Fruit fly (Drosophila melanogaster) whole organism, embryonic: Measurements from ENCODE around the gene CG13894.
A peak's percentile ranks its signal among the peaks of the same experiment; 100 is the strongest.

Source experiments
- CG11560 ChIP-seq: fragments of 200-800 bp; sonication (Bioruptor generic); IDR thresholded peaks from 3 replicates; pipeline ENCODE4 v1.3.6; 2022; ENCODE audit warnings: missing biosample characterization, missing genetic modification characterization
- CG12236 ChIP-seq: fragments of 200-800 bp; sonication (Bioruptor generic); optimal IDR thresholded peaks from 2 replicates; lab custom pipeline; 2016; ENCODE audit warnings: missing biosample characterization, missing genetic modification characterization
- CG1233 ChIP-seq: fragments of 200-800 bp; sonication (Bioruptor generic); optimal IDR thresholded peaks from 4 replicates; lab custom pipeline; 2018; ENCODE audit warnings: missing biosample characterization, mild to moderate bottlenecking, missing genetic modification characterization
- CG13624 ChIP-seq: fragments of 200-800 bp; sonication (Bioruptor generic); optimal IDR thresholded peaks from 2 replicates; lab custom pipeline; 2016; ENCODE audit warnings: missing biosample characterization, missing genetic modification characterization
- CG14441 ChIP-seq: fragments of 200-800 bp; sonication (Bioruptor generic); IDR thresholded peaks from 2 replicates; pipeline ENCODE4 v1.3.6; 2022; ENCODE audit warnings: missing biosample characterization, missing genetic modification characterization
- CG14860 ChIP-seq: fragments of 200-800 bp; sonication (Bioruptor generic); IDR thresholded peaks from 3 replicates; pipeline ENCODE4 v1.3.6; 2022; ENCODE audit warnings: missing biosample characterization, missing genetic modification characterization; ENCODE audit not compliant: partially characterized antibody
- CG16813 ChIP-seq: fragments of 200-800 bp; sonication (Bioruptor generic); IDR thresholded peaks from 3 replicates; pipeline ENCODE4 v1.3.6; 2022; ENCODE audit warnings: missing biosample characterization, missing genetic modification characterization; ENCODE audit not compliant: partially characterized antibody
- CG17359 ChIP-seq: fragments of 200-800 bp; sonication (Bioruptor generic); optimal IDR thresholded peaks from 3 replicates; lab custom pipeline; 2018; ENCODE audit warnings: missing biosample characterization, mild to moderate bottlenecking, missing genetic modification characterization, moderate library complexity
- CG1832 ChIP-seq: fragments of 200-800 bp; sonication (Bioruptor generic); optimal IDR thresholded peaks from 2 replicates; lab custom pipeline; 2017; ENCODE audit warnings: missing biosample characterization, mild to moderate bottlenecking, missing genetic modification characterization, inconsistent platforms
- CG2202 ChIP-seq: fragments of 200-800 bp; sonication (Bioruptor generic); optimal IDR thresholded peaks from 2 replicates; lab custom pipeline; 2018; ENCODE audit warnings: missing biosample characterization, mild to moderate bottlenecking, missing genetic modification characterization
- CG32532 ChIP-seq: fragments of 200-800 bp; sonication (Bioruptor generic); IDR thresholded peaks from 2 replicates; pipeline ENCODE4 v1.3.6; 2022; ENCODE audit warnings: missing biosample characterization, missing genetic modification characterization
- CG34422 ChIP-seq: fragments of 200-800 bp; sonication (Bioruptor generic); IDR thresholded peaks from 3 replicates; pipeline ENCODE4 v1.3.6; 2022; ENCODE audit warnings: missing biosample characterization, missing genetic modification characterization
- CG42726 ChIP-seq: fragments of 200-800 bp; sonication (Bioruptor generic); IDR thresholded peaks from 2 replicates; pipeline ENCODE4 v1.3.6; 2022; ENCODE audit warnings: missing biosample characterization, missing genetic modification characterization; ENCODE audit not compliant: partially characterized antibody
- CG5245 ChIP-seq: fragments of 200-800 bp; sonication (Bioruptor generic); optimal IDR thresholded peaks from 3 replicates; lab custom pipeline; 2016; ENCODE audit warnings: missing biosample characterization, missing genetic modification characterization
- CG8290 ChIP-seq, 3 experiments: fragments of 200-800 bp; sonication (Bioruptor generic); optimal IDR thresholded peaks; 2 replicates each; lab custom pipeline; 2016 to 2019; ENCODE audit warnings: missing biosample characterization in 3 of 3, missing genetic modification characterization in 3 of 3, mild to moderate bottlenecking in 2 of 3, moderate library complexity in 1 of 3
- CG8944 ChIP-seq: fragments of 200-800 bp; sonication (Bioruptor generic); optimal IDR thresholded peaks from 3 replicates; lab custom pipeline; 2016; ENCODE audit warnings: missing biosample characterization, missing genetic modification characterization
- CG9727 ChIP-seq: fragments of 200-800 bp; sonication (Bioruptor generic); optimal IDR thresholded peaks from 3 replicates; lab custom pipeline; 2017; ENCODE audit warnings: missing biosample characterization, mild to moderate bottlenecking, missing genetic modification characterization
- CG9876 ChIP-seq: fragments of 200-800 bp; sonication (Bioruptor generic); optimal IDR thresholded peaks from 2 replicates; lab custom pipeline; 2016; ENCODE audit warnings: missing biosample characterization, missing genetic modification characterization
- Camta ChIP-seq: fragments of 200-800 bp; sonication (Bioruptor generic); optimal IDR thresholded peaks from 2 replicates; lab custom pipeline; 2016; ENCODE audit warnings: missing biosample characterization, missing genetic modification characterization
- Chrac-16 ChIP-seq: fragments of 200-800 bp; sonication (Bioruptor generic); optimal IDR thresholded peaks from 3 replicates; lab custom pipeline; 2016; ENCODE audit warnings: missing biosample characterization, missing genetic modification characterization
- Dek ChIP-seq: fragments of 200-800 bp; sonication (Bioruptor generic); optimal IDR thresholded peaks from 3 replicates; lab custom pipeline; 2019; ENCODE audit warnings: missing biosample characterization, mild to moderate bottlenecking, missing genetic modification characterization, moderate library complexity
- Drgx ChIP-seq: fragments of 200-800 bp; sonication (Bioruptor generic); IDR thresholded peaks from 2 replicates; pipeline ENCODE4 v1.3.6; 2022; ENCODE audit warnings: missing biosample characterization, missing genetic modification characterization
- Hmr ChIP-seq: fragments of 200-800 bp; sonication (Bioruptor generic); optimal IDR thresholded peaks from 3 replicates; lab custom pipeline; 2017; ENCODE audit warnings: mild to moderate bottlenecking, missing biosample characterization, missing genetic modification reagents, missing genetic modification characterization
- Hmx ChIP-seq: fragments of 200-800 bp; sonication (Bioruptor generic); optimal IDR thresholded peaks from 2 replicates; lab custom pipeline; 2016; ENCODE audit warnings: missing biosample characterization, missing genetic modification characterization
- Hsf ChIP-seq: fragments of 200-800 bp; sonication (Bioruptor generic); optimal IDR thresholded peaks from 3 replicates; lab custom pipeline; 2016; ENCODE audit warnings: missing biosample characterization, missing genetic modification characterization
- Max ChIP-seq: fragments of 200-800 bp; sonication (Bioruptor generic); optimal IDR thresholded peaks from 2 replicates; lab custom pipeline; 2016; ENCODE audit warnings: missing biosample characterization, mild to moderate bottlenecking, missing genetic modification characterization
- Med ChIP-seq: fragments of 200-800 bp; sonication (Bioruptor generic); peaks from one replicate; lab custom pipeline; 2016; ENCODE audit warnings: missing biosample characterization, missing genetic modification characterization, mild to moderate bottlenecking, inconsistent platforms, moderate library complexity
- Rfx ChIP-seq: fragments of 200-800 bp; sonication (Bioruptor generic); IDR thresholded peaks from 2 replicates; pipeline ENCODE4 v1.3.6; 2022; ENCODE audit warnings: missing biosample characterization, missing genetic modification characterization
- aop ChIP-seq: fragments of 200-800 bp; sonication (Bioruptor generic); IDR thresholded peaks from 2 replicates; pipeline ENCODE4 v1.3.6; 2022; ENCODE audit warnings: missing biosample characterization, missing genetic modification characterization
- br ChIP-seq: fragments of >200 bp; optimal IDR thresholded peaks from 2 replicates; lab custom pipeline; 2017
- cad ChIP-seq: fragments of >200 bp; optimal IDR thresholded peaks from 2 replicates; lab custom pipeline; 2017; ENCODE audit warnings: missing biosample characterization, missing genetic modification characterization
- chif ChIP-seq, 2 experiments: fragments of 200-800 bp; sonication (Bioruptor generic); optimal IDR thresholded peaks; 3 replicates each; lab custom pipeline; 2016; ENCODE audit warnings: missing biosample characterization in 2 of 2, missing genetic modification characterization in 2 of 2
- corto ChIP-seq: fragments of 200-800 bp; sonication (Bioruptor generic); optimal IDR thresholded peaks from 2 replicates; lab custom pipeline; 2016; ENCODE audit warnings: missing biosample characterization, mild to moderate bottlenecking, missing genetic modification characterization, moderate library complexity
- dm ChIP-seq: fragments of 200-800 bp; sonication (Bioruptor generic); optimal IDR thresholded peaks from 3 replicates; lab custom pipeline; 2016; ENCODE audit warnings: missing biosample characterization, missing genetic modification characterization
- fd64A ChIP-seq: fragments of 200-800 bp; sonication (Bioruptor generic); optimal IDR thresholded peaks from 3 replicates; lab custom pipeline; 2018; ENCODE audit warnings: missing biosample characterization, mild to moderate bottlenecking, missing genetic modification characterization
- gcm ChIP-seq: fragments of 200-800 bp; sonication (Bioruptor generic); optimal IDR thresholded peaks from 2 replicates; lab custom pipeline; 2019; ENCODE audit warnings: missing biosample characterization, mild to moderate bottlenecking, missing genetic modification characterization, moderate library complexity
- hb ChIP-seq: fragments of 200-800 bp; sonication (Bioruptor generic); IDR thresholded peaks from 3 replicates; pipeline ENCODE4 v1.3.6; 2022; ENCODE audit warnings: missing biosample characterization, missing genetic modification characterization; ENCODE audit not compliant: partially characterized antibody
- hth ChIP-seq: fragments of >200 bp; optimal IDR thresholded peaks from 2 replicates; lab custom pipeline; 2017; ENCODE audit warnings: inconsistent platforms
- inv ChIP-seq: fragments of 200-800 bp; sonication (Bioruptor generic); IDR thresholded peaks from 2 replicates; pipeline ENCODE4 v1.3.6; 2022; ENCODE audit warnings: missing biosample characterization, missing genetic modification characterization; ENCODE audit not compliant: partially characterized antibody
- kni ChIP-seq: fragments of 200-800 bp; sonication (Bioruptor generic); optimal IDR thresholded peaks from 3 replicates; lab custom pipeline; 2017; ENCODE audit warnings: mild to moderate bottlenecking, missing biosample characterization, missing genetic modification reagents, missing genetic modification characterization
- lmd ChIP-seq: fragments of 200-800 bp; sonication (Bioruptor generic); IDR thresholded peaks from 2 replicates; pipeline ENCODE4 v1.3.6; 2022; ENCODE audit warnings: missing biosample characterization, missing genetic modification characterization
- pros ChIP-seq: fragments of 200-800 bp; sonication (Bioruptor generic); optimal IDR thresholded peaks from 3 replicates; lab custom pipeline; 2019; ENCODE audit warnings: missing biosample characterization, mild to moderate bottlenecking, missing genetic modification characterization, moderate library complexity
- schlank ChIP-seq: fragments of 200-800 bp; sonication (Bioruptor generic); optimal IDR thresholded peaks from 2 replicates; lab custom pipeline; 2018; ENCODE audit warnings: missing biosample characterization, mild to moderate bottlenecking, missing genetic modification characterization
- sd ChIP-seq: fragments of 200-800 bp; sonication (Bioruptor generic); optimal IDR thresholded peaks from 3 replicates; lab custom pipeline; 2018; ENCODE audit warnings: missing biosample characterization, mild to moderate bottlenecking, missing genetic modification characterization, moderate library complexity
- seq ChIP-seq: fragments of 200-800 bp; sonication (Bioruptor generic); IDR thresholded peaks from 2 replicates; pipeline ENCODE4 v1.3.6; 2022; ENCODE audit warnings: missing biosample characterization, missing genetic modification characterization
- sim ChIP-seq: fragments of 200-800 bp; sonication (Bioruptor generic); IDR thresholded peaks from 2 replicates; pipeline ENCODE4 v1.3.6; 2022; ENCODE audit warnings: missing biosample characterization, missing genetic modification characterization
- tna ChIP-seq: fragments of 200-800 bp; sonication (Bioruptor generic); IDR thresholded peaks from 2 replicates; pipeline ENCODE4 v1.3.6; 2022; ENCODE audit warnings: missing biosample characterization, missing genetic modification characterization; ENCODE audit not compliant: partially characterized antibody
- trem ChIP-seq: fragments of 200-800 bp; optimal IDR thresholded peaks from 3 replicates; lab custom pipeline; 2019; ENCODE audit warnings: missing biosample characterization, mild to moderate bottlenecking, missing genetic modification characterization, moderate library complexity
- unpg ChIP-seq: fragments of 200-800 bp; sonication (Bioruptor generic); optimal IDR thresholded peaks from 3 replicates; lab custom pipeline; 2018; ENCODE audit warnings: missing biosample characterization, mild to moderate bottlenecking, missing genetic modification characterization, moderate library complexity
- usp ChIP-seq: fragments of >200 bp; optimal IDR thresholded peaks from 2 replicates; lab custom pipeline; 2017; ENCODE audit warnings: missing biosample characterization, missing genetic modification characterization

The CG13894 gene

DNA sequence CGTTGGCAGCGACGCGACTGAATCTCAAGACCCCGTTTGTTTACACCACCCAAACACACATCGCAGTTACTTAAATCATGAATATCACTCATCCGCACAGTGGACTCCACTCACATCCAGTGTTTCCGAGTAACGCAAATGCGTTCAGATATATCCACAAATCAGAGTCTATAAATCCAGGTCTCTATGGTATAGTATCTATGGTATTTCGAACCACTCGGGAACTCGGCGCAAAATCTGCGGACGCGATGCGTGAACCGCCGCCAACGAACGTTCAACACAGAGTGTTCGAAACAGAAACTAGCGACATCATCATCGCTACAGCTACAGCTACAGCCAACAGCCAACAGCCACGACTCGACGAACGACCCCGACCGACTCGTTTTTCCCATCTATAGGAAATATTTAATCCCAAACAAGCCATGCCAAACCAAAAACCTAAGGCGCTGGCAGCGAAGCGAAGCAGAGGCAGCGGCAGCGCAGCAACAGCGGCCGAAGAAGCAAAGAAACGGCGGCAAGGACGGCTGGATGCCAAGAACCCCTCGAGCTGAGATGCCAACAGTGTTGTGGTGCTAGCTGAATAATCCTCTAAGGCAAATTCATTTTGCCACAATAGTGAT, at the start of gene CG13894 (continued):
- TF ChIP-seq unpg (no peak), Drgx (GFP tag; lab: Robert Waterston, UW) (peak; percentile 31; the same call in 1 of the 2 replicates), lmd (GFP tag; lab: Robert Waterston, UW) (no peak), CG9876 (GFP tag; lab: Kevin White, UChicago) (no peak), CG5245 (GFP tag; lab: Kevin White, UChicago) (no peak), Dek (tag; lab: Kevin White, UChicago) (no peak), CG8944 (no peak), CG42726 (GFP tag; lab: Robert Waterston, UW) (peak; percentile 24; the same call in 1 of the 2 replicates), CG11560 (tag; lab: Robert Waterston, UW) (no peak), CG16813 (GFP tag; lab: Robert Waterston, UW) (0 out of 3 replicates have a peak, but pooled peaks have one; percentile 25), Med (GFP tag; lab: Kevin White, UChicago) (peak; percentile 81), Rfx (0 out of 2 replicates have a peak, but pooled peaks have one; percentile 6), CG1233 (GFP tag; lab: Kevin White, UChicago) (no peak), CG14441 (no peak), CG8290 (GFP tag; optimal IDR thresholded peaks at IDR 0.05; lab: Kevin White, UChicago) (peak; percentile 96), CG8290 (tag; optimal IDR thresholded peaks at IDR 0.05; lab: Kevin White, UChicago) (peak in 1 of 2 experiments; percentile 87), Max (GFP tag; lab: Kevin White, UChicago) (no peak), CG9727 (no peak), Hsf (GFP tag; lab: Kevin White, UChicago) (no peak), pros (no peak), CG2202 (tag; lab: Kevin White, UChicago) (no peak), dm (no peak), sim (GFP tag; lab: Robert Waterston, UW) (no peak), trem (no peak), usp (no peak), CG13624 (GFP tag; lab: Kevin White, UChicago) (peak; percentile 47), hth (lab: Kevin White, UChicago) (no peak), seq (GFP tag; lab: Robert Waterston, UW) (no peak), Hmx (no peak), CG17359 (tag; lab: Kevin White, UChicago) (peak; percentile 26), CG34422 (GFP tag; lab: Robert Waterston, UW) (0 out of 3 replicates have a peak, but pooled peaks have one; percentile 37), chif (GFP tag; optimal IDR thresholded peaks at IDR 0.05; lab: Kevin White, UChicago) (no peak), cad (GFP tag; lab: Kevin White, UChicago) (no peak), CG32532 (GFP tag; lab: Robert Waterston, UW) (peak; percentile 21; the same call in 1 of the 2 replicates), sd (peak; percentile 62), br (lab: Kevin White, UChicago) (no peak), Hmr (GFP tag; lab: Kevin White, UChicago) (no peak), Camta (GFP tag; lab: Kevin White, UChicago) (no peak), CG12236 (GFP tag; lab: Kevin White, UChicago) (no peak), aop (GFP tag; lab: Robert Waterston, UW) (no peak), tna (GFP tag; lab: Robert Waterston, UW) (peak; percentile 22; the same call in 1 of the 2 replicates), CG1832 (no peak), corto (no peak), hb (GFP tag; lab: Robert Waterston, UW) (no peak), schlank (tag; lab: Kevin White, UChicago) (no peak), kni (GFP tag; lab: Kevin White, UChicago) (no peak), inv (GFP tag; lab: Robert Waterston, UW) (no peak), gcm (GFP tag; lab: Kevin White, UChicago) (no peak), fd64A (GFP tag; lab: Kevin White, UChicago) (no peak), CG14860 (no peak), Chrac-16 (GFP tag; lab: Kevin White, UChicago) (no peak)
